Worm (Caenorhabditis elegans) whole organism, L2 larva: ENCODE measurements around the gene ZK971.1.

Source experiments
- ZK546.5 ChIP-seq: sonication (generic microtip); optimal IDR thresholded peaks from 2 replicates; lab custom pipeline; 2017; ENCODE audit warnings: missing biosample characterization, missing genetic modification characterization
- ceh-82 ChIP-seq: fragments of 150-350 bp; optimal IDR thresholded peaks from 2 replicates; lab custom pipeline; 2014; ENCODE audit warnings: missing biosample characterization, missing genetic modification characterization
- egl-27 ChIP-seq: sonication (generic microtip); optimal IDR thresholded peaks from 3 replicates; lab custom pipeline; 2017; ENCODE audit warnings: missing biosample characterization, missing genetic modification reagents, missing genetic modification characterization
- lin-13 ChIP-seq: fragments of 150-350 bp; optimal IDR thresholded peaks from 2 replicates; lab custom pipeline; 2014; ENCODE audit warnings: missing biosample characterization, missing genetic modification reagents, missing genetic modification characterization
- lin-39 ChIP-seq: fragments of 150-350 bp; optimal IDR thresholded peaks from 2 replicates; lab custom pipeline; 2014; ENCODE audit warnings: missing biosample characterization, missing genetic modification reagents, missing genetic modification characterization
- nhr-237 ChIP-seq: fragments of 150-350 bp; optimal IDR thresholded peaks from 2 replicates; lab custom pipeline; 2014; ENCODE audit warnings: missing biosample characterization, missing genetic modification characterization
- sma-9 ChIP-seq, 2 experiments: fragments of 150-350 bp in 1 of 2; sonication (generic microtip) in 1 of 2; optimal IDR thresholded peaks; 2 replicates each; lab custom pipeline; 2014 to 2016; ENCODE audit warnings: missing genetic modification characterization in 2 of 2, mild to moderate bottlenecking in 1 of 2, missing biosample characterization in 1 of 2, missing compliant biosample characterization in 1 of 2, missing genetic modification reagents in 1 of 2, moderate library complexity in 1 of 2

ce11 chrII:10234398-10234797 lies 45.1 kb downstream of the ZK971.1 start, which contains the start of gene ubxn-5:
- no peak for TF ChIP-seq lin-13 (GFP tag; lab: Kevin White, UChicago)
- TF ChIP-seq ceh-82, result no peak
- TF ChIP-seq sma-9 (GFP tag; optimal IDR thresholded peaks at IDR 0.05; lab: Kevin White, UChicago), result no peak
- TF ChIP-seq sma-9 (tag; optimal IDR thresholded peaks at IDR 0.05; lab: Kevin White, UChicago), result no peak
- no peak for TF ChIP-seq egl-27 (tag; lab: Kevin White, UChicago)
- no peak for TF ChIP-seq lin-39
- no peak for TF ChIP-seq ZK546.5 (tag; lab: Kevin White, UChicago)
- no peak for TF ChIP-seq nhr-237 (tag; lab: Kevin White, UChicago)
